Worm (Caenorhabditis elegans) whole organism, mixed stage, embryonic: ENCODE results near the gene F15D4.5.

Experiments used
- ceh-39 ChIP-seq: fragments of 150-350 bp; optimal IDR thresholded peaks from 2 replicates; lab custom pipeline; 2014; ENCODE audit warnings: missing biosample characterization, missing genetic modification characterization
- ces-1 ChIP-seq: fragments of 150-350 bp; optimal IDR thresholded peaks from 2 replicates; lab custom pipeline; 2014; ENCODE audit warnings: missing biosample characterization, missing genetic modification reagents, missing genetic modification characterization
- cnd-1 ChIP-seq: fragments of 200-800 bp; sonication (Bioruptor generic); optimal IDR thresholded peaks from 2 replicates; lab custom pipeline; 2018; ENCODE audit warnings: mild to moderate bottlenecking, missing genetic modification characterization, missing compliant biosample characterization
- elt-1 ChIP-seq: sonication (generic microtip); optimal IDR thresholded peaks from 2 replicates; lab custom pipeline; 2017; ENCODE audit warnings: missing genetic modification characterization, mild to moderate bottlenecking, missing compliant biosample characterization, antibody characterized with exemption, moderate library complexity, borderline replicate concordance; ENCODE audit not compliant: insufficient read depth
- lin-13 ChIP-seq: fragments of 150-350 bp; optimal IDR thresholded peaks from 2 replicates; lab custom pipeline; 2014; ENCODE audit warnings: missing biosample characterization, missing genetic modification characterization
- lsy-2 ChIP-seq: fragments of 150-350 bp; optimal IDR thresholded peaks from 2 replicates; lab custom pipeline; 2014; ENCODE audit warnings: missing biosample characterization, missing genetic modification characterization
- mab-5 ChIP-seq: fragments of 150-350 bp; optimal IDR thresholded peaks from 2 replicates; lab custom pipeline; 2014; ENCODE audit warnings: missing biosample characterization, missing genetic modification characterization
- nhr-237 ChIP-seq: fragments of 150-350 bp; optimal IDR thresholded peaks from 2 replicates; lab custom pipeline; 2014; ENCODE audit warnings: missing biosample characterization, missing genetic modification characterization
- unc-62 ChIP-seq: fragments of 150-350 bp; optimal IDR thresholded peaks from 2 replicates; lab custom pipeline; 2014; ENCODE audit warnings: missing biosample characterization, missing genetic modification reagents, missing genetic modification characterization

ce11 chrII:13290518-13291286 is 45.5 kb downstream of the F15D4.5 start:
- TF ChIP-seq lsy-2 (tag; lab: Kevin White, UChicago), result no peak
- no peak for TF ChIP-seq nhr-237 (tag; lab: Kevin White, UChicago)
- TF ChIP-seq ces-1 (GFP tag; lab: Kevin White, UChicago), result no peak
- no peak for TF ChIP-seq mab-5 (tag; lab: Kevin White, UChicago)
- TF ChIP-seq cnd-1 (tag; lab: Kevin White, UChicago), result no peak
- TF ChIP-seq lin-13 (tag; lab: Kevin White, UChicago), result no peak
- TF ChIP-seq unc-62 (GFP tag; lab: Kevin White, UChicago), result no peak
- no peak for TF ChIP-seq elt-1 (tag; lab: Kevin White, UChicago)
- no peak for TF ChIP-seq ceh-39 (tag; lab: Kevin White, UChicago)
